Fruit fly (Drosophila melanogaster): ENCODE data around the gene Lip4.

Lip4 gene

DNA sequence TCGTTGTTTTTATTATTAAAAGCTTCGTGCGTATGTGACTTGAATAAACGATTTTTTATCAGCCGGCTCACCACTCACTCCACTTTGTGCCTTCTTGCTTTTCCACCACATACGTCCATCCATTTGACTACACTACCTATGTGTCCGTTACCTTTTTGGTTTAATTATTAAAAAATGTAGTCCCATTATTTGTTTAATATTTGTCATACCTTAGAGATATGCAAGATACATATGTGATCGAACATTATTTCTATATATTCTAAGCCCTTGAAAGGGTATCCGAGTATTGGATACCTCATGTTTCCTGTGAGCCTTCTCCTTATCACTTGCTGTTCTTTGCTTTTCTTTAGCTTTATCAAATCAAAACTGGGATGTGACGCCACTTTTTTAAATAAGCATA, 8.1 kb upstream of the Lip4 start (continued):
- TF ChIP-seq CG15011 (GFP tag; optimal IDR thresholded peaks at IDR 0.05), result peak; percentile 44
- TF ChIP-seq bsh (GFP tag; optimal IDR thresholded peaks at IDR 0.05), result peak in 1 of 2 experiments; percentile 52
- peak; percentile 2 for TF ChIP-seq CG18764 (GFP tag; optimal IDR thresholded peaks at IDR 0.05)
- TF ChIP-seq CG16779 (GFP tag; IDR thresholded peaks at IDR 0.05), result no peak
- peak; percentile 37 for TF ChIP-seq Myb (GFP tag; optimal IDR thresholded peaks at IDR 0.05)
- peak; percentile 22 for TF ChIP-seq Max (GFP tag; optimal IDR thresholded peaks at IDR 0.05)
- no peak for TF ChIP-seq NFAT (GFP tag; IDR thresholded peaks at IDR 0.05)
- no peak for TF ChIP-seq CG2202 (tag; optimal IDR thresholded peaks at IDR 0.05)
- TF ChIP-seq CG34422 (GFP tag; IDR thresholded peaks at IDR 0.05), result peak; percentile 78
- TF ChIP-seq slou (GFP tag; optimal IDR thresholded peaks at IDR 0.05), result no peak
- TF ChIP-seq CG30020 (tag; optimal IDR thresholded peaks at IDR 0.05), result no peak
- peak; percentile 14 for TF ChIP-seq CG8359 (GFP tag; optimal IDR thresholded peaks at IDR 0.05; ENCODE audit: borderline replicate concordance)
- TF ChIP-seq lilli (GFP tag; optimal IDR thresholded peaks at IDR 0.05), result peak; percentile 71
- TF ChIP-seq vnd (GFP tag; IDR thresholded peaks at IDR 0.05; ENCODE audit: partially characterized antibody), result no peak
- TF ChIP-seq CG12659 (GFP tag; optimal IDR thresholded peaks at IDR 0.05), result peak; percentile 50
- no peak for TF ChIP-seq CG13775 (GFP tag; optimal IDR thresholded peaks at IDR 0.05)
- TF ChIP-seq CG10959 (GFP tag; IDR thresholded peaks at IDR 0.05), result no peak
- TF ChIP-seq Hr51 (GFP tag; optimal IDR thresholded peaks at IDR 0.05), result peak in 1 of 2 experiments; percentile 72
- no peak for TF ChIP-seq Hey (tag; optimal IDR thresholded peaks at IDR 0.05)
- peak; percentile 41 for TF ChIP-seq exex (tag; optimal IDR thresholded peaks at IDR 0.05)
- TF ChIP-seq CG11456 (GFP tag; IDR thresholded peaks at IDR 0.05), result 0 out of 3 replicates have a peak, but pooled peaks have one; percentile 34
- no peak for TF ChIP-seq z (GFP tag; IDR thresholded peaks at IDR 0.05)
- TF ChIP-seq D19A (tag; optimal IDR thresholded peaks at IDR 0.05), result peak; percentile 95
- no peak for TF ChIP-seq CG2875 (GFP tag; optimal IDR thresholded peaks at IDR 0.05)
- peak; percentile 41 for TF ChIP-seq Hsf (GFP tag; optimal IDR thresholded peaks at IDR 0.05)
- TF ChIP-seq Lim3 (GFP tag; IDR thresholded peaks at IDR 0.05), result no peak
- TF ChIP-seq ac (GFP tag; optimal IDR thresholded peaks at IDR 0.05), result no peak
- no peak for TF ChIP-seq Lpt (GFP tag; optimal IDR thresholded peaks at IDR 0.05)
- TF ChIP-seq Ssrp (tag; optimal IDR thresholded peaks at IDR 0.05), result peak; percentile 33
- TF ChIP-seq CG6254 (GFP tag; optimal IDR thresholded peaks at IDR 0.05), result no peak
- no peak for TF ChIP-seq tin (GFP tag; optimal IDR thresholded peaks at IDR 0.05)
- 0 out of 2 replicates have a peak, but pooled peaks have one; percentile 7 for TF ChIP-seq crol (GFP tag; IDR thresholded peaks at IDR 0.05)
- TF ChIP-seq CG3163 (GFP tag; optimal IDR thresholded peaks at IDR 0.05), result no peak
- no peak for TF ChIP-seq zf30C (GFP tag; optimal IDR thresholded peaks at IDR 0.05)
- TF ChIP-seq CG13424 (tag; optimal IDR thresholded peaks at IDR 0.05), result peak; percentile 57
- peak; percentile 64 for TF ChIP-seq CG14014 (GFP tag; IDR thresholded peaks at IDR 0.05)
- peak; percentile 23 for TF ChIP-seq Antp (GFP tag; optimal IDR thresholded peaks at IDR 0.05)
- TF ChIP-seq CG2678 (tag; optimal IDR thresholded peaks at IDR 0.05), result peak; percentile 83
- TF ChIP-seq CG6175 (GFP tag; IDR thresholded peaks at IDR 0.05), result no peak
- TF ChIP-seq hth (optimal IDR thresholded peaks at IDR 0.05), result no peak
- no peak for TF ChIP-seq zen (tag; optimal IDR thresholded peaks at IDR 0.05)
- TF ChIP-seq CG4404 (GFP tag; IDR thresholded peaks at IDR 0.05), result no peak
- no peak for TF ChIP-seq Hr78 (GFP tag; optimal IDR thresholded peaks at IDR 0.05)
- no peak for TF ChIP-seq luna (GFP tag; optimal IDR thresholded peaks at IDR 0.05)
- no peak for TF ChIP-seq sima (GFP tag; optimal IDR thresholded peaks at IDR 0.05)
- peak; percentile 80 for TF ChIP-seq CG12769 (tag; optimal IDR thresholded peaks at IDR 0.05)
- TF ChIP-seq row (GFP tag; IDR thresholded peaks at IDR 0.05), result peak; percentile 84
- TF ChIP-seq trh (GFP tag; optimal IDR thresholded peaks at IDR 0.05), result no peak
- 0 out of 3 replicates have a peak, but pooled peaks have one; percentile 24 for TF ChIP-seq CG11560 (tag; IDR thresholded peaks at IDR 0.05)
- no peak for TF ChIP-seq ERR (GFP tag; optimal IDR thresholded peaks at IDR 0.05)
- TF ChIP-seq CG7963 (GFP tag; IDR thresholded peaks at IDR 0.05; ENCODE audit: partially characterized antibody), result no peak
